Fruit fly (Drosophila melanogaster): Measurements from ENCODE around the gene CG6005.

DNA sequence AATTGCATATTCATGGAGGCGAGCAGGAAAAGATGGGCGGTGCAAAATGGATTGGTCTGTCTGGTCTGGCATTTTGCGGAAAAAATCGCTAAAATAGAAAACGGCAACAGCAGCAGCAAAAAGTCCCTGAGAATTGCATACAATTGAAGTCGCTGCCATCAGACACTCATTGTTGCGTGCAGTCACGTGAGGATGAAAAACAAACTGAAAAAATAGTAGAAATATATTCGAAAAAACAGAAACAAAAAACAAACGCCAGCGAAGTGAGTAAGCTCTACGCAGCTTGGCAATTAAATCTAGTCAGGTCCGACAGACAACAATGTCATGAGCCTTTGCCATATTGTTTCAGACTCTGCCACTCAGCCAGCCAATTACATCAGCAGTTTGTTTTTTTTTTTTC is 35.5 kb upstream of the CG6005 start:
- TF ChIP-seq Eip93F (GFP tag; optimal IDR thresholded peaks at IDR 0.05): no peak
- TF ChIP-seq dac (GFP tag; optimal IDR thresholded peaks at IDR 0.05): no peak
- no peak for TF ChIP-seq CG6854 (GFP tag; optimal IDR thresholded peaks at IDR 0.05)
- no peak for TF ChIP-seq Lpt (GFP tag; optimal IDR thresholded peaks at IDR 0.05)
- TF ChIP-seq CG1621 (tag; optimal IDR thresholded peaks at IDR 0.05): no peak
- no peak for TF ChIP-seq CG10631 (GFP tag; optimal IDR thresholded peaks at IDR 0.05)
- TF ChIP-seq esn (GFP tag; optimal IDR thresholded peaks at IDR 0.05): no peak
- TF ChIP-seq CG11762 (GFP tag; optimal IDR thresholded peaks at IDR 0.05; ENCODE audit: insufficient read depth): no peak
- no peak for TF ChIP-seq CG4318 (GFP tag; optimal IDR thresholded peaks at IDR 0.05)
- no peak for TF ChIP-seq CG9139 (GFP tag; optimal IDR thresholded peaks at IDR 0.05)
- TF ChIP-seq Blimp-1 (GFP tag; optimal IDR thresholded peaks at IDR 0.05): no peak
- no peak for TF ChIP-seq CG6163 (GFP tag; IDR thresholded peaks at IDR 0.05)
